Fruit fly (Drosophila melanogaster): ENCODE measurements around the gene CG4476.

Gene CG4476

dm6 chr3L:9211302-9211930 lies at the start of gene CG4476:
CG4476 (plus strand) TSS chr3L:9211880.
- no peak for TF ChIP-seq CG10348 (GFP tag; IDR thresholded peaks at IDR 0.05)
- TF ChIP-seq Snoo (tag; optimal IDR thresholded peaks at IDR 0.05) = no peak
- TF ChIP-seq gl (tag; optimal IDR thresholded peaks at IDR 0.05) = no peak
- TF ChIP-seq EcR (GFP tag; optimal IDR thresholded peaks at IDR 0.05) = no peak
- TF ChIP-seq CG34367 (tag; optimal IDR thresholded peaks at IDR 0.05) = no peak
- TF ChIP-seq CG9948 (tag; optimal IDR thresholded peaks at IDR 0.05) = no peak
- no peak for TF ChIP-seq D1 (tag; optimal IDR thresholded peaks at IDR 0.05)
- TF ChIP-seq CG15710 (tag; optimal IDR thresholded peaks at IDR 0.05) = no peak
- no peak for TF ChIP-seq CG32121 (GFP tag; IDR thresholded peaks at IDR 0.05)
- TF ChIP-seq fd96Ca (GFP tag; IDR thresholded peaks at IDR 0.05) = no peak
- no peak for TF ChIP-seq CG13204 (GFP tag; optimal IDR thresholded peaks at IDR 0.05)
- no peak for TF ChIP-seq CG8159 (tag; optimal IDR thresholded peaks at IDR 0.05)
- TF ChIP-seq Pif1A (GFP tag; optimal IDR thresholded peaks at IDR 0.05) = no peak
- TF ChIP-seq Pif1B (GFP tag; optimal IDR thresholded peaks at IDR 0.05) = no peak
- no peak for TF ChIP-seq CG8301 (tag; optimal IDR thresholded peaks at IDR 0.05)
- TF ChIP-seq CG12605 (GFP tag; IDR thresholded peaks at IDR 0.05) = no peak
- TF ChIP-seq CG4496 (GFP tag; IDR thresholded peaks at IDR 0.05) = no peak

- no peak for TF ChIP-seq Ets98B (GFP tag; IDR thresholded peaks at IDR 0.05)
- no peak for TF ChIP-seq fd96Ca (GFP tag; IDR thresholded peaks at IDR 0.05)
- no peak for TF ChIP-seq EcR (GFP tag; optimal IDR thresholded peaks at IDR 0.05)
- TF ChIP-seq CG10348 (GFP tag; IDR thresholded peaks at IDR 0.05) = no peak
- no peak for TF ChIP-seq CG17806 (tag; optimal IDR thresholded peaks at IDR 0.05)
- TF ChIP-seq Snoo (tag; optimal IDR thresholded peaks at IDR 0.05) = no peak
- TF ChIP-seq CG13204 (GFP tag; optimal IDR thresholded peaks at IDR 0.05) = no peak
- no peak for TF ChIP-seq CG12605 (GFP tag; IDR thresholded peaks at IDR 0.05)
- no peak for TF ChIP-seq CG9948 (tag; optimal IDR thresholded peaks at IDR 0.05)
- no peak for TF ChIP-seq CG8159 (tag; optimal IDR thresholded peaks at IDR 0.05)
- TF ChIP-seq D1 (tag; optimal IDR thresholded peaks at IDR 0.05) = no peak
- no peak for TF ChIP-seq CG14655 (GFP tag; optimal IDR thresholded peaks at IDR 0.05)
- TF ChIP-seq CG34367 (tag; optimal IDR thresholded peaks at IDR 0.05) = no peak
- TF ChIP-seq Pif1A (GFP tag; optimal IDR thresholded peaks at IDR 0.05) = no peak
- no peak for TF ChIP-seq CG32121 (GFP tag; IDR thresholded peaks at IDR 0.05)
- no peak for TF ChIP-seq CG4496 (GFP tag; IDR thresholded peaks at IDR 0.05)
- TF ChIP-seq gl (tag; optimal IDR thresholded peaks at IDR 0.05) = no peak
- no peak for TF ChIP-seq Pif1B (GFP tag; optimal IDR thresholded peaks at IDR 0.05)
Observed at dm6 chr3L:9182053-9182572, 29.6 kb upstream of the CG4476 start, which contains the start of gene Rdl. Rdl (minus strand) TSS chr3L:9182149.

- TF ChIP-seq CG15710 (tag; optimal IDR thresholded peaks at IDR 0.05) (no peak), CG4496 (GFP tag; IDR thresholded peaks at IDR 0.05) (no peak), CG8301 (tag; optimal IDR thresholded peaks at IDR 0.05) (no peak)
Observed at dm6 chr3L:9188622-9189021, 23.1 kb upstream of the CG4476 start.

dm6 chr3L:9193003-9193402 lies 18.7 kb upstream of the CG4476 start:
- TF ChIP-seq CG8159 (tag; optimal IDR thresholded peaks at IDR 0.05) = peak; percentile 37
- TF ChIP-seq CG17806 (tag; optimal IDR thresholded peaks at IDR 0.05) = no peak

DNA sequence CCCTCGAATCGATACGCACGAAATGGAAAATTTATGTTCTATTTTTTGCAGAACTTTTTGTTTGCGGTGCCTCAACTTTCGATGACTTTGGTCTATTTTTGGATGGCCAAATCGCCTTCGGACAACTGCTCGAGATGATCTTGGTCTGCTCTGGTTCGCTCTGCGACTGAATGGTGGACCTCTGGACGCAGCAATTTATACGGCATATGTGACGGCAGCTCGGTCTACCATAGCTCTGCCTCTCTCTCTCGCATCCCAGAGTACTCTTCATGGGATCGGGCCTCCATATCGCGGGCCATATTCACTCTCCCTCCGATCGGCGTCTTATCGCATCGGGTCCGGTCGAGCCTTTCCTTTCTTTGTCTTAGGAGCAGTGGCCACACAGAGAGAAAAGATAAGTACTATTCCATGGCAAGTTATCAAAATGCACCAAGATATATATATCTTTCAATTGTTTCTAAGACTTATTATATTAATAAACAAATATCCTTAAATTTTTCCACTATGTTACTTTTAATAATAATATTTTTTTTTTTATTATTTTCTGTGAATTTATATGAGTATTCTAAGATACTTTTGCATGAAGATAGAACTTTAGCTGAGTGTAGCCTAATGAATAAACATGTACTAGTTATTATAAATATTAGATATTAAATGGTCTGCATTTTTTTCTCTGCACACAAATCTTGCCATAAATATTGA lies 2.8 kb upstream of the CG4476 start, which contains the start of gene Slc45-1:
Gene Slc45-1, minus strand, starts transcription at position 150 of the 702 bp plus-strand sequence.
- TF ChIP-seq Ets98B (GFP tag; IDR thresholded peaks at IDR 0.05) (peak; percentile 41; the same call in 1 of the 2 replicates), CG14655 (GFP tag; optimal IDR thresholded peaks at IDR 0.05) (peak; percentile 84), CG15710 (tag; optimal IDR thresholded peaks at IDR 0.05) (peak; percentile 52), CG13204 (GFP tag; optimal IDR thresholded peaks at IDR 0.05) (no peak), CG10348 (GFP tag; IDR thresholded peaks at IDR 0.05) (no peak), Pif1B (GFP tag; optimal IDR thresholded peaks at IDR 0.05) (peak; percentile 24), CG9948 (tag; optimal IDR thresholded peaks at IDR 0.05) (peak; percentile 66), CG32121 (GFP tag; IDR thresholded peaks at IDR 0.05) (peak; percentile 15; the same call in 1 of the 2 replicates), CG12605 (GFP tag; IDR thresholded peaks at IDR 0.05) (0 out of 2 replicates have a peak, but pooled peaks have one; percentile 8), CG8301 (tag; optimal IDR thresholded peaks at IDR 0.05) (peak; percentile 58), CG8159 (tag; optimal IDR thresholded peaks at IDR 0.05) (peak; percentile 63), fd96Ca (GFP tag; IDR thresholded peaks at IDR 0.05) (peak; percentile 41; the same call in 1 of the 3 replicates), CG17806 (tag; optimal IDR thresholded peaks at IDR 0.05) (peak; percentile 43), gl (tag; optimal IDR thresholded peaks at IDR 0.05) (no peak)

- TF ChIP-seq CG8301 (tag; optimal IDR thresholded peaks at IDR 0.05) = peak; percentile 18
- peak; percentile 3 for TF ChIP-seq CG14655 (GFP tag; optimal IDR thresholded peaks at IDR 0.05)
- 0 out of 3 replicates have a peak, but pooled peaks have one; percentile 36 for TF ChIP-seq CG4496 (GFP tag; IDR thresholded peaks at IDR 0.05)
- no peak for TF ChIP-seq gl (tag; optimal IDR thresholded peaks at IDR 0.05)
- TF ChIP-seq CG12605 (GFP tag; IDR thresholded peaks at IDR 0.05) = peak; percentile 7; the same call in 1 of the 2 replicates
- peak; percentile 22 for TF ChIP-seq Ets98B (GFP tag; IDR thresholded peaks at IDR 0.05)
- peak; percentile 43; the same call in 1 of the 3 replicates for TF ChIP-seq fd96Ca (GFP tag; IDR thresholded peaks at IDR 0.05)
- no peak for TF ChIP-seq Pif1A (GFP tag; optimal IDR thresholded peaks at IDR 0.05)
Observed at dm6 chr3L:9209665-9210064, 2.0 kb upstream of the CG4476 start.

Data from whole organism, pupa.